Worm (Caenorhabditis elegans): ENCODE data around the gene egl-19.

Gene egl-19

ce11 chrIV:7390126-7390766 is 15.1 kb upstream of the egl-19 start (continued):
- TF ChIP-seq efl-3 (GFP tag; optimal IDR thresholded peaks at IDR 0.05) (no peak), hlh-17 (GFP tag; optimal IDR thresholded peaks at IDR 0.05; ENCODE audit: borderline replicate concordance) (no peak), tlp-1 (tag; optimal IDR thresholded peaks at IDR 0.05) (no peak), nhr-84 (tag; optimal IDR thresholded peaks at IDR 0.05) (no peak), grh-1 (GFP tag; IDR thresholded peaks at IDR 0.05) (no peak), nhr-11 (tag; optimal IDR thresholded peaks at IDR 0.05) (no peak), nhr-85 (tag) (no peak), sup-37 (GFP tag; optimal IDR thresholded peaks at IDR 0.05) (no peak), ceh-90 (tag; optimal IDR thresholded peaks at IDR 0.05) (no peak), ets-5 (GFP tag; IDR thresholded peaks at IDR 0.05) (no peak), mdl-1 (tag; optimal IDR thresholded peaks at IDR 0.05) (no peak), C16A3.4 (tag; optimal IDR thresholded peaks at IDR 0.05) (no peak)

ce11 chrIV:7391534-7392343 is 13.6 kb upstream of the egl-19 start:
- no peak for TF ChIP-seq vab-15 (tag; optimal IDR thresholded peaks at IDR 0.05)
- no peak for TF ChIP-seq C04F5.9 (tag; optimal IDR thresholded peaks at IDR 0.05)
- TF ChIP-seq lin-13 (GFP tag; optimal IDR thresholded peaks at IDR 0.05) = peak; percentile 50
- TF ChIP-seq ceh-88 (GFP tag; IDR thresholded peaks at IDR 0.05) = 0 out of 2 replicates have a peak, but pooled peaks have one; percentile 25
- peak; percentile 32 for TF ChIP-seq lir-3 (tag; optimal IDR thresholded peaks at IDR 0.05; ENCODE audit: poor library complexity)
- TF ChIP-seq ztf-11 (tag; optimal IDR thresholded peaks at IDR 0.05) = no peak
- peak; percentile 38 for TF ChIP-seq unc-86 (tag; optimal IDR thresholded peaks at IDR 0.05)
- TF ChIP-seq nhr-11 (tag; optimal IDR thresholded peaks at IDR 0.05) = no peak
- TF ChIP-seq xbp-1 (tag; optimal IDR thresholded peaks at IDR 0.05) = peak; percentile 42
- TF ChIP-seq lin-39 (tag; optimal IDR thresholded peaks at IDR 0.05) = no peak
- TF ChIP-seq blmp-1 (tag; optimal IDR thresholded peaks at IDR 0.05) = no peak
- no peak for TF ChIP-seq ces-1 (GFP tag; optimal IDR thresholded peaks at IDR 0.05)
- peak; percentile 66 for TF ChIP-seq fkh-10 (GFP tag; optimal IDR thresholded peaks at IDR 0.05)
- TF ChIP-seq unc-62 (GFP tag; optimal IDR thresholded peaks at IDR 0.05) = no peak
- TF ChIP-seq mef-2 (tag; optimal IDR thresholded peaks at IDR 0.05) = no peak
- TF ChIP-seq grh-1 (GFP tag; IDR thresholded peaks at IDR 0.05) = no peak
- TF ChIP-seq dsc-1 (tag; optimal IDR thresholded peaks at IDR 0.05) = peak; percentile 5
- peak in 2 of 3 experiments; percentile 8 to 16 for TF ChIP-seq dpl-1 (GFP tag; optimal IDR thresholded peaks at IDR 0.05)
- no peak for TF ChIP-seq alr-1 (tag; optimal IDR thresholded peaks at IDR 0.05; ENCODE audit: borderline replicate concordance)
- TF ChIP-seq swsn-7 (tag; optimal IDR thresholded peaks at IDR 0.05) = peak; percentile 23
- TF ChIP-seq nhr-71 (tag; optimal IDR thresholded peaks at IDR 0.05) = peak; percentile 82
- peak in 1 of 2 experiments; percentile 34 for TF ChIP-seq efl-1 (optimal IDR thresholded peaks at IDR 0.05)
- peak in 1 of 2 experiments; percentile 88 for TF ChIP-seq efl-1 (GFP tag; optimal IDR thresholded peaks at IDR 0.05 in 1 of 2)
- peak; percentile 73 for TF ChIP-seq nhr-19 (GFP tag; conservative IDR thresholded peaks at IDR 0.05)
- no peak for TF ChIP-seq nhr-84 (tag; optimal IDR thresholded peaks at IDR 0.05)
- TF ChIP-seq rnt-1 (tag; optimal IDR thresholded peaks at IDR 0.05) = peak; percentile 53
- no peak for TF ChIP-seq egl-13 (tag; optimal IDR thresholded peaks at IDR 0.05)
- peak; percentile 38 to 54 (median 43) for TF ChIP-seq ceh-82 (tag; optimal IDR thresholded peaks at IDR 0.05)
- TF ChIP-seq ets-5 (GFP tag; IDR thresholded peaks at IDR 0.05) = no peak
- TF ChIP-seq unc-130 (tag; optimal IDR thresholded peaks at IDR 0.05) = peak; percentile 16
- no peak for TF ChIP-seq hpl-2 (GFP tag; optimal IDR thresholded peaks at IDR 0.05)
- TF ChIP-seq nhr-28 (tag; optimal IDR thresholded peaks at IDR 0.05) = no peak
- no peak for TF ChIP-seq unc-98 (GFP tag; IDR thresholded peaks at IDR 0.05)
- TF ChIP-seq lsy-2 (tag; optimal IDR thresholded peaks at IDR 0.05) = peak in 1 of 2 experiments; percentile 51
- TF ChIP-seq aha-1 (tag; optimal IDR thresholded peaks at IDR 0.05) = no peak
- peak; percentile 75 for TF ChIP-seq skn-1 (tag; optimal IDR thresholded peaks at IDR 0.05)
- TF ChIP-seq nhr-77 (tag; optimal IDR thresholded peaks at IDR 0.05) = no peak
- no peak for TF ChIP-seq nhr-12 (tag; optimal IDR thresholded peaks at IDR 0.05)
- TF ChIP-seq snpc-4 (tag; optimal IDR thresholded peaks at IDR 0.05) = no peak
- TF ChIP-seq Y116A8C.19 (tag; optimal IDR thresholded peaks at IDR 0.05; ENCODE audit: borderline replicate concordance) = no peak
- TF ChIP-seq ceh-90 (tag; optimal IDR thresholded peaks at IDR 0.05) = no peak
- no peak for TF ChIP-seq elt-2 (tag; optimal IDR thresholded peaks at IDR 0.05)

All from whole organism, L1 larva.